Worm (Caenorhabditis elegans) whole organism, L4 larva: ENCODE results near the gene ZK1321.4.

Experiments used
- F44E2.7 ChIP-seq: fragments of 200-800 bp; sonication (Bioruptor generic); IDR thresholded peaks from 2 replicates; pipeline ENCODE4 v2.1.2; 2022; ENCODE audit warnings: missing genetic modification characterization, missing compliant biosample characterization
- T20F7.1 ChIP-seq: fragments of 200-800 bp; sonication (Bioruptor generic); optimal IDR thresholded peaks from 2 replicates; lab custom pipeline; 2018; ENCODE audit warnings: mild to moderate bottlenecking, missing genetic modification characterization, missing compliant biosample characterization
- T26A8.4 ChIP-seq: fragments of 200-800 bp; sonication (Bioruptor generic); IDR thresholded peaks from 2 replicates; pipeline ENCODE4 v1.3.6; 2022; ENCODE audit warnings: missing genetic modification characterization, missing compliant biosample characterization
- Y105C5A.15 ChIP-seq: fragments of 200-800 bp; sonication (Bioruptor generic); IDR thresholded peaks from 2 replicates; pipeline ENCODE4 v1.3.6; 2022; ENCODE audit warnings: missing genetic modification characterization, missing compliant biosample characterization
- aha-1 ChIP-seq: fragments of 150-350 bp; peaks from one replicate; lab custom pipeline; 2014; ENCODE audit warnings: missing biosample characterization, missing genetic modification characterization
- ama-1 ChIP-seq: fragments of 150-350 bp; optimal IDR thresholded peaks from 2 replicates; lab custom pipeline; 2014; ENCODE audit warnings: inconsistent platforms, mixed read lengths
- ceh-82 ChIP-seq: sonication (generic microtip); optimal IDR thresholded peaks from 2 replicates; lab custom pipeline; 2017; ENCODE audit warnings: missing biosample characterization, missing genetic modification characterization
- ctbp-1 ChIP-seq: fragments of 200-800 bp; sonication (Bioruptor generic); IDR thresholded peaks from 2 replicates; pipeline ENCODE4 v1.3.6; 2022; ENCODE audit warnings: missing genetic modification reagents, missing genetic modification characterization, missing compliant biosample characterization
- daf-16 ChIP-seq, 3 experiments: sonication (generic microtip); optimal IDR thresholded peaks; 2 replicates each; lab custom pipeline; 2016 to 2017; ENCODE audit warnings: missing genetic modification characterization in 3 of 3, missing genetic modification reagents in 3 of 3, mild to moderate bottlenecking in 2 of 3, missing compliant biosample characterization in 2 of 3, missing biosample characterization in 1 of 3, moderate library complexity in 1 of 3
- dmd-6 ChIP-seq: fragments of 200-800 bp; sonication (Bioruptor generic); IDR thresholded peaks from 2 replicates; pipeline ENCODE4 v1.3.6; 2022; ENCODE audit warnings: missing genetic modification reagents, missing genetic modification characterization, missing compliant biosample characterization
- dve-1 ChIP-seq: sonication (generic microtip); optimal IDR thresholded peaks from 2 replicates; lab custom pipeline; 2017; ENCODE audit warnings: antibody characterized with exemption, mild to moderate bottlenecking, missing genetic modification characterization, missing compliant biosample characterization; ENCODE audit not compliant: insufficient read depth
- egl-43 ChIP-seq: fragments of 200-800 bp; sonication (Bioruptor generic); IDR thresholded peaks from 2 replicates; pipeline ENCODE4 v1.3.6; 2022; ENCODE audit warnings: missing genetic modification reagents, missing genetic modification characterization, missing compliant biosample characterization
- gei-8 ChIP-seq: fragments of 200-800 bp; sonication (Bioruptor generic); optimal IDR thresholded peaks from 2 replicates; lab custom pipeline; 2018; ENCODE audit warnings: mild to moderate bottlenecking, missing genetic modification characterization, missing compliant biosample characterization
- hlh-11 ChIP-seq: fragments of 200-800 bp; sonication (Bioruptor generic); optimal IDR thresholded peaks from 2 replicates; lab custom pipeline; 2018; ENCODE audit warnings: mild to moderate bottlenecking, missing genetic modification characterization, missing compliant biosample characterization
- hlh-30 ChIP-seq: sonication (generic microtip); optimal IDR thresholded peaks from 2 replicates; lab custom pipeline; 2017; ENCODE audit warnings: antibody characterized with exemption, mild to moderate bottlenecking, missing genetic modification characterization, missing compliant biosample characterization; ENCODE audit not compliant: insufficient read depth
- hmg-1.1 ChIP-seq: fragments of 200-800 bp; sonication (Bioruptor generic); IDR thresholded peaks from 2 replicates; pipeline ENCODE4 v1.3.6; 2022; ENCODE audit warnings: missing genetic modification reagents, missing genetic modification characterization, missing compliant biosample characterization
- lim-7 ChIP-seq: fragments of 200-800 bp; sonication (Bioruptor generic); IDR thresholded peaks from 2 replicates; pipeline ENCODE4 v1.3.6; 2022; ENCODE audit warnings: missing genetic modification characterization, missing compliant biosample characterization
- lin-38 ChIP-seq: fragments of 200-800 bp; sonication (Bioruptor generic); IDR thresholded peaks from 2 replicates; pipeline ENCODE4 v1.3.6; 2022; ENCODE audit warnings: missing genetic modification reagents, missing genetic modification characterization, missing compliant biosample characterization
- lin-39 ChIP-seq: fragments of 150-350 bp; optimal IDR thresholded peaks from 2 replicates; lab custom pipeline; 2014; ENCODE audit warnings: missing biosample characterization, missing genetic modification reagents, missing genetic modification characterization
- lsy-2 ChIP-seq, 2 experiments: fragments of 150-350 bp in 1 of 2; sonication (generic microtip) in 1 of 2; optimal IDR thresholded peaks; 2 replicates each; lab custom pipeline; 2014 to 2017; ENCODE audit warnings: missing biosample characterization in 2 of 2, missing genetic modification characterization in 2 of 2
- madf-9 ChIP-seq: fragments of 200-800 bp; sonication (Bioruptor generic); conservative IDR thresholded peaks from 2 replicates; pipeline ENCODE4 v1.3.6; 2022; ENCODE audit warnings: missing genetic modification reagents, missing genetic modification characterization, missing compliant biosample characterization
- mdl-1 ChIP-seq, 2 experiments: fragments of 150-350 bp in 1 of 2; sonication (generic microtip) in 1 of 2; optimal IDR thresholded peaks; 2 replicates each; lab custom pipeline; 2014 to 2017; ENCODE audit warnings: missing biosample characterization in 2 of 2, missing genetic modification characterization in 2 of 2
- mep-1 ChIP-seq: fragments of 150-350 bp; sonication (generic microtip); optimal IDR thresholded peaks from 3 replicates; lab custom pipeline; 2014; ENCODE audit warnings: missing biosample characterization, missing genetic modification characterization
- mes-2 ChIP-seq: sonication (generic microtip); optimal IDR thresholded peaks from 2 replicates; lab custom pipeline; 2016; ENCODE audit warnings: missing genotype, mild to moderate bottlenecking, missing genetic modification characterization, missing compliant biosample characterization; ENCODE audit not compliant: poor library complexity, severe bottlenecking
- mxl-2 ChIP-seq: fragments of 200-800 bp; sonication (Bioruptor generic); conservative IDR thresholded peaks from 2 replicates; pipeline ENCODE4 v1.3.6; 2022; ENCODE audit warnings: missing genetic modification reagents, missing genetic modification characterization, missing compliant biosample characterization
- mxl-3 ChIP-seq: fragments of 200-800 bp; sonication (Bioruptor generic); optimal IDR thresholded peaks from 2 replicates; lab custom pipeline; 2018; ENCODE audit warnings: mild to moderate bottlenecking, missing genetic modification characterization, missing compliant biosample characterization
- nhr-10 ChIP-seq: fragments of 150-350 bp; optimal IDR thresholded peaks from 2 replicates; lab custom pipeline; 2014; ENCODE audit warnings: missing biosample characterization, missing genetic modification characterization
- nhr-102 ChIP-seq: sonication (generic microtip); optimal IDR thresholded peaks from 2 replicates; lab custom pipeline; 2016; ENCODE audit warnings: mild to moderate bottlenecking, missing genetic modification characterization, moderate library complexity, missing compliant biosample characterization
- nhr-111 ChIP-seq: fragments of 200-800 bp; sonication (Bioruptor generic); optimal IDR thresholded peaks from 2 replicates; lab custom pipeline; 2018; ENCODE audit warnings: mild to moderate bottlenecking, missing genetic modification characterization, missing compliant biosample characterization
- nhr-237 ChIP-seq: sonication (generic microtip); optimal IDR thresholded peaks from 2 replicates; lab custom pipeline; 2017; ENCODE audit warnings: missing biosample characterization, missing genetic modification characterization
- nhr-28 ChIP-seq: fragments of 150-350 bp; optimal IDR thresholded peaks from 2 replicates; lab custom pipeline; 2014; ENCODE audit warnings: missing biosample characterization, missing genetic modification characterization
- nhr-42 ChIP-seq: fragments of 200-800 bp; sonication (Bioruptor generic); IDR thresholded peaks from 2 replicates; pipeline ENCODE4 v1.3.6; 2022; ENCODE audit warnings: missing genetic modification characterization, missing compliant biosample characterization
- nhr-48 ChIP-seq: sonication (generic microtip); optimal IDR thresholded peaks from 2 replicates; lab custom pipeline; 2016; ENCODE audit warnings: mild to moderate bottlenecking, missing genetic modification characterization, missing compliant biosample characterization
- nhr-77 ChIP-seq: fragments of 150-350 bp; optimal IDR thresholded peaks from 2 replicates; lab custom pipeline; 2014; ENCODE audit warnings: missing biosample characterization, missing genetic modification characterization
- php-3 ChIP-seq: fragments of 200-800 bp; sonication (Bioruptor generic); IDR thresholded peaks from 2 replicates; pipeline ENCODE4 v1.3.6; 2022; ENCODE audit warnings: missing genetic modification reagents, missing genetic modification characterization, missing compliant biosample characterization
- pqm-1 ChIP-seq: sonication (generic microtip); optimal IDR thresholded peaks from 2 replicates; lab custom pipeline; 2017; ENCODE audit warnings: missing biosample characterization, missing genetic modification characterization
- saeg-2 ChIP-seq: fragments of 200-800 bp; sonication (Bioruptor generic); IDR thresholded peaks from 2 replicates; pipeline ENCODE4 v1.3.6; 2022; ENCODE audit warnings: missing genetic modification reagents, missing genetic modification characterization, missing compliant biosample characterization
- set-16 ChIP-seq: fragments of 200-800 bp; sonication (Bioruptor generic); IDR thresholded peaks from 2 replicates; pipeline ENCODE4 v1.3.6; 2022; ENCODE audit warnings: missing genetic modification reagents, missing genetic modification characterization, missing compliant biosample characterization
- snpc-1.2 ChIP-seq: fragments of 200-800 bp; sonication (Bioruptor generic); IDR thresholded peaks from 2 replicates; pipeline ENCODE4 v1.3.6; 2022; ENCODE audit warnings: missing genetic modification reagents, missing genetic modification characterization, missing compliant biosample characterization
- snpc-4 ChIP-seq: fragments of 150-350 bp; optimal IDR thresholded peaks from 2 replicates; lab custom pipeline; 2014; ENCODE audit warnings: missing biosample characterization, missing genetic modification characterization
- spr-1 ChIP-seq: sonication (generic microtip); optimal IDR thresholded peaks from 2 replicates; lab custom pipeline; 2016; ENCODE audit warnings: mild to moderate bottlenecking, missing genetic modification characterization, missing compliant biosample characterization
- spr-3 ChIP-seq: fragments of 200-800 bp; sonication (Bioruptor generic); optimal IDR thresholded peaks from 2 replicates; lab custom pipeline; 2018; ENCODE audit warnings: mild to moderate bottlenecking, missing genetic modification characterization, missing compliant biosample characterization
- tra-1 ChIP-seq: fragments of 200-800 bp; sonication (Bioruptor generic); IDR thresholded peaks from 2 replicates; pipeline ENCODE4 v1.3.6; 2022; ENCODE audit warnings: missing genetic modification reagents, missing genetic modification characterization, missing compliant biosample characterization
- zfp-3 ChIP-seq: fragments of 200-800 bp; sonication (Bioruptor generic); conservative IDR thresholded peaks from 2 replicates; pipeline ENCODE4 v1.3.6; 2022; ENCODE audit warnings: missing genetic modification reagents, missing genetic modification characterization, missing compliant biosample characterization
- ztf-7 ChIP-seq: fragments of 150-350 bp; optimal IDR thresholded peaks from 2 replicates; lab custom pipeline; 2014; ENCODE audit warnings: missing biosample characterization, missing genetic modification characterization

The ZK1321.4 gene

DNA sequence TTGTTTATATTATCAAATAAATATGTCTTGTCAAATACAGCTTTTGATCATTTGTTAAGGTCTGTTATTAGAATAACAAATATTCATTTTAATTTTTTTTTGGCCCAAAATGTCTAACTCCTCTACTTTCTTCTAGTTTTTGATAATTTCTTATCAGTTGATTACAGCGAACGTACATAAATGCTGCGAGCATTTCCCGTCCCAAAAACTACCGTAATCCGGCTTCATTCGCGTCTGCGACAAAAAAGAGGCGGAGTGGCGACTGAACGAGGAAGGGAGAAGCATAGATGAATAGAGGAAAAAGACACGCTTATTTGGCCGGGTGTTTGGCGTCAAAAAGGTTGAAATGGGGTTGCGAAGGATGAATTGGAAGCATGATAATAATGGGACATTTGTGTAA is 33.2 kb downstream of the ZK1321.4 start:
- peak; percentile 90 for TF ChIP-seq pqm-1
- TF ChIP-seq mdl-1 (tag; optimal IDR thresholded peaks at IDR 0.05; lab: Kevin White, UChicago), result peak in 1 of 2 experiments; percentile 46
- peak; percentile 60 for TF ChIP-seq nhr-28 (tag; lab: Kevin White, UChicago)
- peak; percentile 68 for TF ChIP-seq aha-1 (tag; lab: Kevin White, UChicago)
- peak in 1 of 2 experiments; percentile 24 for TF ChIP-seq daf-16 (GFP tag; optimal IDR thresholded peaks at IDR 0.05; lab: Kevin White, UChicago)
- peak; percentile 87 for TF ChIP-seq daf-16 (tag; optimal IDR thresholded peaks at IDR 0.05; lab: Kevin White, UChicago)
- TF ChIP-seq dve-1 (tag; lab: Kevin White, UChicago), result peak; percentile 88
- TF ChIP-seq mxl-3 (GFP tag; lab: Kevin White, UChicago), result peak; percentile 22
- peak; percentile 73 for TF ChIP-seq dmd-6
- TF ChIP-seq nhr-77 (tag; lab: Kevin White, UChicago), result peak; percentile 39
- no peak for TF ChIP-seq F44E2.7 (GFP tag; lab: Robert Waterston, UW)
- peak; percentile 80 for TF ChIP-seq hlh-11 (tag; lab: Kevin White, UChicago)
- TF ChIP-seq hlh-30 (tag; lab: Kevin White, UChicago), result peak; percentile 14
- peak; percentile 29 for TF ChIP-seq nhr-102
- no peak for TF ChIP-seq ctbp-1 (GFP tag; lab: Robert Waterston, UW)
- TF ChIP-seq gei-8 (GFP tag; lab: Kevin White, UChicago), result no peak
- no peak for TF ChIP-seq saeg-2
- TF ChIP-seq hmg-1.1 (GFP tag; lab: Robert Waterston, UW), result 0 out of 2 replicates have a peak, but pooled peaks have one; percentile 21
- TF ChIP-seq nhr-237, result no peak
- peak; percentile 52 for TF ChIP-seq nhr-10 (tag; lab: Kevin White, UChicago)
- TF ChIP-seq tra-1 (GFP tag; lab: Robert Waterston, UW), result 0 out of 2 replicates have a peak, but pooled peaks have one; percentile 48
- peak in 1 of 2 experiments; percentile 81 for TF ChIP-seq lsy-2 (tag; optimal IDR thresholded peaks at IDR 0.05; lab: Kevin White, UChicago)

ce11 chrII:9738820-9739219 is 34.9 kb downstream of the ZK1321.4 start:
- TF ChIP-seq nhr-28 (tag; lab: Kevin White, UChicago) (peak; percentile 62), egl-43 (GFP tag; lab: Robert Waterston, UW) (peak; percentile 61; the same call in 1 of the 2 replicates), lin-38 (GFP tag; lab: Robert Waterston, UW) (peak; percentile 48; the same call in 1 of the 2 replicates), mdl-1 (tag; optimal IDR thresholded peaks at IDR 0.05; lab: Kevin White, UChicago) (peak in 1 of 2 experiments; percentile 70), spr-3 (GFP tag; lab: Kevin White, UChicago) (peak; percentile 38), ceh-82 (tag; lab: Kevin White, UChicago) (no peak), zfp-3 (GFP tag; lab: Robert Waterston, UW) (0 out of 2 replicates have a peak, but pooled peaks have one; percentile 25), nhr-111 (GFP tag; lab: Kevin White, UChicago) (no peak), set-16 (GFP tag; lab: Robert Waterston, UW) (peak; percentile 37; the same call in 1 of the 2 replicates), snpc-1.2 (GFP tag; lab: Robert Waterston, UW) (0 out of 2 replicates have a peak, but pooled peaks have one; percentile 13), mxl-2 (GFP tag; lab: Robert Waterston, UW) (0 out of 2 replicates have a peak, but pooled peaks have one; percentile 2), snpc-4 (no peak), ztf-7 (tag; lab: Kevin White, UChicago) (no peak), nhr-42 (GFP tag; lab: Robert Waterston, UW) (0 out of 2 replicates have a peak, but pooled peaks have one; percentile 45), php-3 (GFP tag; lab: Robert Waterston, UW) (peak; percentile 92), T20F7.1 (GFP tag; lab: Kevin White, UChicago) (no peak), tra-1 (GFP tag; lab: Robert Waterston, UW) (peak; percentile 90), hlh-30 (tag; lab: Kevin White, UChicago) (peak; percentile 73), mes-2 (tag; lab: Kevin White, UChicago) (peak; percentile 5), daf-16 (GFP tag; optimal IDR thresholded peaks at IDR 0.05; lab: Kevin White, UChicago) (peak in 1 of 2 experiments; percentile 63), daf-16 (tag; optimal IDR thresholded peaks at IDR 0.05; lab: Kevin White, UChicago) (peak; percentile 66), T26A8.4 (peak; percentile 62), saeg-2 (0 out of 2 replicates have a peak, but pooled peaks have one; percentile 15), lin-39 (tag; lab: Kevin White, UChicago) (no peak), nhr-102 (peak; percentile 63), nhr-77 (tag; lab: Kevin White, UChicago) (peak; percentile 87), gei-8 (GFP tag; lab: Kevin White, UChicago) (peak; percentile 56), aha-1 (tag; lab: Kevin White, UChicago) (peak; percentile 90), lim-7 (GFP tag; lab: Robert Waterston, UW) (peak; percentile 49; the same call in 1 of the 2 replicates), mep-1 (tag; lab: Kevin White, UChicago) (peak; percentile 31), dmd-6 (peak; percentile 91), madf-9 (GFP tag; lab: Robert Waterston, UW) (0 out of 2 replicates have a peak, but pooled peaks have one; percentile 21), spr-1 (tag; lab: Kevin White, UChicago) (no peak), Y105C5A.15 (GFP tag; lab: Robert Waterston, UW) (peak; percentile 53; the same call in 1 of the 2 replicates), ama-1 (lab: Kevin White, UChicago) (peak; percentile 65), nhr-48 (tag; lab: Kevin White, UChicago) (peak; percentile 14)
